Worm (Caenorhabditis elegans) whole organism, L4 larva: Measurements from ENCODE around the gene ZK682.7.

Experiments
- D1046.2 ChIP-seq: fragments of 200-800 bp; sonication (Bioruptor generic); IDR thresholded peaks from 2 replicates; pipeline ENCODE4 v1.3.6; 2022; ENCODE audit warnings: missing genetic modification characterization, missing compliant biosample characterization
- F26F4.8 ChIP-seq: fragments of 200-800 bp; sonication (Bioruptor generic); conservative IDR thresholded peaks from 2 replicates; pipeline ENCODE4 v1.3.6; 2022; ENCODE audit warnings: missing genetic modification characterization, missing compliant biosample characterization
- F37D6.2 ChIP-seq: sonication (generic microtip); optimal IDR thresholded peaks from 2 replicates; lab custom pipeline; 2016; ENCODE audit warnings: mild to moderate bottlenecking, missing genetic modification characterization, missing compliant biosample characterization
- F44E2.7 ChIP-seq: fragments of 200-800 bp; sonication (Bioruptor generic); IDR thresholded peaks from 2 replicates; pipeline ENCODE4 v2.1.2; 2022; ENCODE audit warnings: missing genetic modification characterization, missing compliant biosample characterization
- F49E8.2 ChIP-seq: sonication (generic microtip); optimal IDR thresholded peaks from 2 replicates; lab custom pipeline; 2016; ENCODE audit warnings: missing compliant biosample characterization, mild to moderate bottlenecking, missing genetic modification characterization, borderline replicate concordance
- R02D3.7 ChIP-seq: fragments of 150-350 bp; sonication (generic microtip); optimal IDR thresholded peaks from 3 replicates; lab custom pipeline; 2014; ENCODE audit warnings: missing biosample characterization, missing genetic modification characterization
- Y48G9A.11 ChIP-seq: fragments of 200-800 bp; sonication (Bioruptor generic); IDR thresholded peaks from 2 replicates; pipeline ENCODE4 v1.3.6; 2022; ENCODE audit warnings: missing genetic modification reagents, missing genetic modification characterization, missing compliant biosample characterization
- Y75B8A.6 ChIP-seq: fragments of 200-800 bp; sonication (Bioruptor generic); IDR thresholded peaks from 2 replicates; pipeline ENCODE4 v1.3.6; 2022; ENCODE audit warnings: missing genetic modification reagents, missing genetic modification characterization, missing compliant biosample characterization
- ZK546.5 ChIP-seq, 2 experiments: sonication (generic microtip); optimal IDR thresholded peaks; 2 replicates each; lab custom pipeline; 2017; ENCODE audit warnings: missing biosample characterization in 2 of 2, missing genetic modification characterization in 2 of 2
- ama-1 ChIP-seq: fragments of 150-350 bp; optimal IDR thresholded peaks from 2 replicates; lab custom pipeline; 2014; ENCODE audit warnings: inconsistent platforms, mixed read lengths
- arid-1 ChIP-seq: fragments of 200-800 bp; sonication (Bioruptor generic); conservative IDR thresholded peaks from 2 replicates; pipeline ENCODE4 v1.3.6; 2022; ENCODE audit warnings: missing genetic modification reagents, missing genetic modification characterization, missing compliant biosample characterization
- attf-4 ChIP-seq: sonication (generic microtip); optimal IDR thresholded peaks from 3 replicates; lab custom pipeline; 2017; ENCODE audit warnings: missing biosample characterization, missing genetic modification characterization
- ceh-20 ChIP-seq: fragments of 200-800 bp; sonication (Bioruptor generic); IDR thresholded peaks from 2 replicates; pipeline ENCODE4 v1.3.6; 2022; ENCODE audit warnings: missing genetic modification reagents, missing genetic modification characterization, missing compliant biosample characterization
- ceh-28 ChIP-seq: fragments of 150-350 bp; optimal IDR thresholded peaks from 2 replicates; lab custom pipeline; 2014; ENCODE audit warnings: missing biosample characterization, missing genetic modification reagents, missing genetic modification characterization
- ceh-32 ChIP-seq: sonication (generic microtip); optimal IDR thresholded peaks from 2 replicates; lab custom pipeline; 2016; ENCODE audit warnings: mild to moderate bottlenecking, missing genetic modification characterization, missing compliant biosample characterization; ENCODE audit not compliant: poor library complexity
- ceh-62 ChIP-seq: sonication (generic microtip); optimal IDR thresholded peaks from 2 replicates; lab custom pipeline; 2017; ENCODE audit warnings: missing biosample characterization, missing genetic modification characterization
- ces-1 ChIP-seq: fragments of 150-350 bp; sonication (generic microtip); optimal IDR thresholded peaks from 4 replicates; lab custom pipeline; 2014; ENCODE audit warnings: missing biosample characterization, missing genetic modification reagents, missing genetic modification characterization
- daf-12 ChIP-seq: fragments of 150-350 bp; optimal IDR thresholded peaks from 2 replicates; lab custom pipeline; 2014; ENCODE audit warnings: missing biosample characterization, missing genetic modification reagents, missing genetic modification characterization
- dmd-8 ChIP-seq: fragments of 200-800 bp; sonication (Bioruptor generic); IDR thresholded peaks from 2 replicates; pipeline ENCODE4 v1.3.6; 2022; ENCODE audit warnings: missing genetic modification characterization, missing compliant biosample characterization
- dpl-1 ChIP-seq: fragments of 150-350 bp; optimal IDR thresholded peaks from 2 replicates; lab custom pipeline; 2014; ENCODE audit warnings: missing biosample characterization, missing genetic modification reagents, missing genetic modification characterization
- duxl-1 ChIP-seq: sonication (generic microtip); optimal IDR thresholded peaks from 2 replicates; lab custom pipeline; 2016; ENCODE audit warnings: mild to moderate bottlenecking, missing genetic modification characterization, moderate library complexity, missing compliant biosample characterization; ENCODE audit not compliant: poor library complexity
- dve-1 ChIP-seq: sonication (generic microtip); optimal IDR thresholded peaks from 2 replicates; lab custom pipeline; 2017; ENCODE audit warnings: antibody characterized with exemption, mild to moderate bottlenecking, missing genetic modification characterization, missing compliant biosample characterization; ENCODE audit not compliant: insufficient read depth
- egl-43 ChIP-seq: fragments of 200-800 bp; sonication (Bioruptor generic); IDR thresholded peaks from 2 replicates; pipeline ENCODE4 v1.3.6; 2022; ENCODE audit warnings: missing genetic modification reagents, missing genetic modification characterization, missing compliant biosample characterization
- fkh-10 ChIP-seq: fragments of 150-350 bp; optimal IDR thresholded peaks from 2 replicates; lab custom pipeline; 2014; ENCODE audit warnings: missing biosample characterization, missing genetic modification reagents, missing genetic modification characterization
- hif-1 ChIP-seq, 2 experiments: sonication (generic microtip); optimal IDR thresholded peaks; 2 replicates each; lab custom pipeline; 2016 to 2017; ENCODE audit warnings: missing compliant biosample characterization in 2 of 2, missing genetic modification characterization in 2 of 2, missing genetic modification reagents in 2 of 2, missing genotype in 2 of 2, mild to moderate bottlenecking in 1 of 2
- hmg-1.1 ChIP-seq: fragments of 200-800 bp; sonication (Bioruptor generic); IDR thresholded peaks from 2 replicates; pipeline ENCODE4 v1.3.6; 2022; ENCODE audit warnings: missing genetic modification reagents, missing genetic modification characterization, missing compliant biosample characterization
- lin-15B ChIP-seq: fragments of 150-350 bp; sonication (generic microtip); optimal IDR thresholded peaks from 3 replicates; lab custom pipeline; 2014; ENCODE audit warnings: missing biosample characterization, missing genetic modification characterization
- lin-38 ChIP-seq: fragments of 200-800 bp; sonication (Bioruptor generic); IDR thresholded peaks from 2 replicates; pipeline ENCODE4 v1.3.6; 2022; ENCODE audit warnings: missing genetic modification reagents, missing genetic modification characterization, missing compliant biosample characterization
- lir-3 ChIP-seq: sonication (generic microtip); optimal IDR thresholded peaks from 2 replicates; lab custom pipeline; 2016; ENCODE audit warnings: mild to moderate bottlenecking, missing genetic modification characterization, missing compliant biosample characterization
- madf-5 ChIP-seq, 2 experiments: fragments of 200-800 bp; sonication (Bioruptor generic); IDR thresholded peaks; 2 replicates each; pipeline ENCODE4 v1.3.6; 2022; ENCODE audit warnings: missing compliant biosample characterization in 2 of 2, missing genetic modification characterization in 2 of 2
- mes-2 ChIP-seq: sonication (generic microtip); optimal IDR thresholded peaks from 2 replicates; lab custom pipeline; 2016; ENCODE audit warnings: missing genotype, mild to moderate bottlenecking, missing genetic modification characterization, missing compliant biosample characterization; ENCODE audit not compliant: poor library complexity, severe bottlenecking
- mxl-3 ChIP-seq: fragments of 200-800 bp; sonication (Bioruptor generic); optimal IDR thresholded peaks from 2 replicates; lab custom pipeline; 2018; ENCODE audit warnings: mild to moderate bottlenecking, missing genetic modification characterization, missing compliant biosample characterization
- nhr-10 ChIP-seq: fragments of 150-350 bp; optimal IDR thresholded peaks from 2 replicates; lab custom pipeline; 2014; ENCODE audit warnings: missing biosample characterization, missing genetic modification characterization
- nhr-111 ChIP-seq: fragments of 200-800 bp; sonication (Bioruptor generic); optimal IDR thresholded peaks from 2 replicates; lab custom pipeline; 2018; ENCODE audit warnings: mild to moderate bottlenecking, missing genetic modification characterization, missing compliant biosample characterization
- nhr-28 ChIP-seq: fragments of 150-350 bp; optimal IDR thresholded peaks from 2 replicates; lab custom pipeline; 2014; ENCODE audit warnings: missing biosample characterization, missing genetic modification characterization
- nhr-42 ChIP-seq: fragments of 200-800 bp; sonication (Bioruptor generic); IDR thresholded peaks from 2 replicates; pipeline ENCODE4 v1.3.6; 2022; ENCODE audit warnings: missing genetic modification characterization, missing compliant biosample characterization
- nhr-48 ChIP-seq: sonication (generic microtip); optimal IDR thresholded peaks from 2 replicates; lab custom pipeline; 2016; ENCODE audit warnings: mild to moderate bottlenecking, missing genetic modification characterization, missing compliant biosample characterization
- nhr-76 ChIP-seq: fragments of 150-350 bp; optimal IDR thresholded peaks from 2 replicates; lab custom pipeline; 2014; ENCODE audit warnings: missing biosample characterization, missing genetic modification characterization
- nhr-77 ChIP-seq: fragments of 150-350 bp; optimal IDR thresholded peaks from 2 replicates; lab custom pipeline; 2014; ENCODE audit warnings: missing biosample characterization, missing genetic modification characterization
- pha-4 ChIP-seq, 2 experiments: fragments of 150-350 bp in 1 of 2; fragments of 200-800 bp in 1 of 2; sonication (Bioruptor generic) in 1 of 2; IDR thresholded peaks in 1 of 2; optimal IDR thresholded peaks in 1 of 2; 2 replicates each; pipeline versions ENCODE4 v1.3.6 to Lab custom; 2014 to 2022; ENCODE audit warnings: missing genetic modification characterization in 2 of 2, missing genetic modification reagents in 2 of 2, missing biosample characterization in 1 of 2, missing compliant biosample characterization in 1 of 2
- pqm-1 ChIP-seq: sonication (generic microtip); optimal IDR thresholded peaks from 2 replicates; lab custom pipeline; 2017; ENCODE audit warnings: missing biosample characterization, missing genetic modification characterization
- saeg-2 ChIP-seq: fragments of 200-800 bp; sonication (Bioruptor generic); IDR thresholded peaks from 2 replicates; pipeline ENCODE4 v1.3.6; 2022; ENCODE audit warnings: missing genetic modification reagents, missing genetic modification characterization, missing compliant biosample characterization
- sdz-12 ChIP-seq: fragments of 200-800 bp; sonication (Bioruptor generic); optimal IDR thresholded peaks from 2 replicates; lab custom pipeline; 2018; ENCODE audit warnings: mild to moderate bottlenecking, missing genetic modification characterization, missing compliant biosample characterization
- set-16 ChIP-seq: fragments of 200-800 bp; sonication (Bioruptor generic); IDR thresholded peaks from 2 replicates; pipeline ENCODE4 v1.3.6; 2022; ENCODE audit warnings: missing genetic modification reagents, missing genetic modification characterization, missing compliant biosample characterization
- snpc-4 ChIP-seq: fragments of 150-350 bp; optimal IDR thresholded peaks from 2 replicates; lab custom pipeline; 2014; ENCODE audit warnings: missing biosample characterization, missing genetic modification characterization
- spr-1 ChIP-seq: sonication (generic microtip); optimal IDR thresholded peaks from 2 replicates; lab custom pipeline; 2016; ENCODE audit warnings: mild to moderate bottlenecking, missing genetic modification characterization, missing compliant biosample characterization
- tag-97 ChIP-seq: fragments of 200-800 bp; sonication (Bioruptor generic); IDR thresholded peaks from 2 replicates; pipeline ENCODE4 v1.3.6; 2022; ENCODE audit warnings: missing genetic modification characterization, missing compliant biosample characterization
- tra-1 ChIP-seq: fragments of 200-800 bp; sonication (Bioruptor generic); IDR thresholded peaks from 2 replicates; pipeline ENCODE4 v1.3.6; 2022; ENCODE audit warnings: missing genetic modification reagents, missing genetic modification characterization, missing compliant biosample characterization
- unc-39 ChIP-seq: sonication (generic microtip); optimal IDR thresholded peaks from 2 replicates; lab custom pipeline; 2017; ENCODE audit warnings: missing biosample characterization, missing genetic modification characterization
- zfp-3 ChIP-seq: fragments of 200-800 bp; sonication (Bioruptor generic); conservative IDR thresholded peaks from 2 replicates; pipeline ENCODE4 v1.3.6; 2022; ENCODE audit warnings: missing genetic modification reagents, missing genetic modification characterization, missing compliant biosample characterization
- zip-11 ChIP-seq: fragments of 200-800 bp; sonication (Bioruptor generic); IDR thresholded peaks from 2 replicates; pipeline ENCODE4 v1.3.6; 2022; ENCODE audit warnings: missing genetic modification characterization, missing compliant biosample characterization
- zip-2 ChIP-seq: fragments of 150-350 bp; optimal IDR thresholded peaks from 2 replicates; lab custom pipeline; 2014; ENCODE audit warnings: missing biosample characterization, missing genetic modification characterization

Gene ZK682.7

DNA sequence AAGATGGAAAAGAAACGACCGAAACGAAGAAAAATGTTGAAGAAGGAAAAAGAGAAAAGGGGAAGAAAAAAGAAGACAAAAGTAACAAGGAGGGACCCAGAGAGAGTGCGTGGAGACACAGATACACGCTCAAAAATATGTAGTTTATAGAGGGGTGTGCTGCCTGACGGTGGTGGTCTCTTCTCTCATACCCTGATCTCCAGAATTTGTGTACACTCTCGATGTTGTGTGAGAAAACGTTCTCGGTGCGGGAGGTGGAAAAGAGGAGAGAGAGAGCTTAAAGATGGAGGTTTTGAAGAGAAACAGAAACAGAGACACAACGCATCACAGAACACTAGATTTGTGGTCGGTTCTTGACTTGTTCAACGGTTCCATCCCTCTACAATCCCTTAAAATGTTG, 18.4 kb downstream of the ZK682.7 start (continued):
- no peak for TF ChIP-seq saeg-2 (GFP tag; lab: Robert Waterston, UW)
- TF ChIP-seq nhr-48 (tag; lab: Kevin White, UChicago) = no peak
- TF ChIP-seq ceh-62 = no peak
- no peak; the same call in 1 of the 2 replicates for TF ChIP-seq arid-1 (GFP tag; lab: Robert Waterston, UW)
- no peak for TF ChIP-seq unc-39 (tag; lab: Kevin White, UChicago)
- TF ChIP-seq fkh-10 (GFP tag; lab: Kevin White, UChicago) = peak; percentile 62
- peak; percentile 46 for TF ChIP-seq mes-2 (tag; lab: Kevin White, UChicago)
- TF ChIP-seq pqm-1 (tag; lab: Kevin White, UChicago) = no peak
- 0 out of 2 replicates have a peak, but pooled peaks have one; percentile 23 for TF ChIP-seq tra-1
- no peak for TF ChIP-seq lin-15B
- TF ChIP-seq lin-38 = no peak
- no peak for TF ChIP-seq F37D6.2 (tag; lab: Kevin White, UChicago)
- no peak for TF ChIP-seq nhr-76 (tag; lab: Kevin White, UChicago)
- TF ChIP-seq mxl-3 (GFP tag; lab: Kevin White, UChicago) = peak; percentile 66
- no peak for TF ChIP-seq pha-4 (GFP tag; IDR thresholded peaks at IDR 0.05; lab: Robert Waterston, UW)
- TF ChIP-seq pha-4 (tag; optimal IDR thresholded peaks at IDR 0.05; lab: Kevin White, UChicago) = no peak
- TF ChIP-seq duxl-1 (tag; lab: Kevin White, UChicago) = no peak
- TF ChIP-seq D1046.2 = no peak
- peak; percentile 79 for TF ChIP-seq hmg-1.1 (GFP tag; lab: Robert Waterston, UW)
- TF ChIP-seq dve-1 = peak; percentile 61
- no peak for TF ChIP-seq Y48G9A.11
- TF ChIP-seq lir-3 (tag; lab: Kevin White, UChicago) = no peak
- peak; percentile 94 for TF ChIP-seq nhr-28 (tag; lab: Kevin White, UChicago)
- TF ChIP-seq R02D3.7 (tag; lab: Kevin White, UChicago) = no peak
- TF ChIP-seq Y75B8A.6 (GFP tag; lab: Robert Waterston, UW) = no peak
- no peak for TF ChIP-seq F49E8.2 (tag; lab: Kevin White, UChicago)
- TF ChIP-seq snpc-4 (tag; lab: Kevin White, UChicago) = no peak
- no peak for TF ChIP-seq nhr-10 (tag; lab: Kevin White, UChicago)
- TF ChIP-seq egl-43 (GFP tag; lab: Robert Waterston, UW) = no peak
- TF ChIP-seq madf-5 (GFP tag; IDR thresholded peaks at IDR 0.05; lab: Robert Waterston, UW) = no peak
- TF ChIP-seq F26F4.8 (GFP tag; lab: Robert Waterston, UW) = no peak
- no peak for TF ChIP-seq zip-2 (tag; lab: Kevin White, UChicago)
- peak; percentile 16 for TF ChIP-seq dpl-1
- TF ChIP-seq nhr-77 (tag; lab: Kevin White, UChicago) = peak; percentile 30
- no peak for TF ChIP-seq spr-1 (tag; lab: Kevin White, UChicago)
- no peak for TF ChIP-seq F44E2.7
- TF ChIP-seq tag-97 = no peak
- TF ChIP-seq daf-12 (tag; lab: Kevin White, UChicago) = no peak
- no peak for TF ChIP-seq ceh-28 (tag; lab: Kevin White, UChicago)
- no peak for TF ChIP-seq set-16 (GFP tag; lab: Robert Waterston, UW)
- no peak for TF ChIP-seq sdz-12 (GFP tag; lab: Kevin White, UChicago)
- TF ChIP-seq nhr-111 (GFP tag; lab: Kevin White, UChicago) = no peak
- TF ChIP-seq zfp-3 = no peak
- TF ChIP-seq ceh-32 = no peak
- TF ChIP-seq ceh-20 (GFP tag; lab: Robert Waterston, UW) = 0 out of 2 replicates have a peak, but pooled peaks have one; percentile 43
- TF ChIP-seq ZK546.5 (tag; optimal IDR thresholded peaks at IDR 0.05; lab: Kevin White, UChicago) = no peak
- no peak for TF ChIP-seq ama-1 (lab: Kevin White, UChicago)
- no peak for TF ChIP-seq dmd-8 (GFP tag; lab: Robert Waterston, UW)
- TF ChIP-seq nhr-42 (GFP tag; lab: Robert Waterston, UW) = no peak
- TF ChIP-seq hif-1 (tag; optimal IDR thresholded peaks at IDR 0.05; lab: Kevin White, UChicago) = peak in 1 of 2 experiments; percentile 57
- TF ChIP-seq ces-1 (GFP tag; lab: Kevin White, UChicago) = peak; percentile 39
- TF ChIP-seq zip-11 = no peak
- TF ChIP-seq attf-4 (tag; lab: Kevin White, UChicago) = no peak
